Fruit fly (Drosophila melanogaster): ENCODE measurements around the gene CG7920.

CG7920 gene

DNA sequence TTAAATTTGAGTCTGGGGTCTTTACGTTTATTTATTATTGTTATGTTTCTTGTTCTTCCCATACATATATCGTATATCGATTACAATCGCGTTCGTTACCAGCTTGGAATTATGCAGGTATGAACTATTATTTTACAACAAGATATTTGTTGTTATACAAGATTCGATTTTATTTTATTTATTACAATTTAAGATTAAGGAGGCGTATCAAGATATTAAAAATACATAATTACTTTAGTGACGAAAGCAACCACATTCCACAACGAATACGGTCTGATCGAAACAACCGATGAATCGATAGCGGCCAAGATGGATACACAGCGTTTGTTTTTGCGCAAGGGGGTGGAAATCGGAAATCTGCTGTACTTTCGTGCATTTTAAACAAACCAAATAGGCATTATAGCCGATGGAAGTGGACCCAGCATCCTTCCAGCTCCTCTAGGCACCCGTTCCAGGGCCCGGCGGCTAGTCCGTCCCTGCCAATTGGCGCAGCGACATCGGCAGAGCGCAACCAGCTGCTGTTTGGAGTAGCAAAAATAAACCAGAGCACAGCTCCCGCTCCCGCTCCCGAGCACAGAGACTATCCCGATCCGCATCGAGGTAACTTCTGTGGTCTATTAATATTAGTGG, 17.4 kb downstream of the CG7920 start, which contains the start of the genes CG15525 and CG11504 (continued):
- TF ChIP-seq bab2 (GFP tag; optimal IDR thresholded peaks at IDR 0.05) (peak; percentile 37), Camta (GFP tag; optimal IDR thresholded peaks at IDR 0.05) (peak; percentile 53), Drgx (GFP tag; IDR thresholded peaks at IDR 0.05) (no peak), Neu2 (GFP tag; optimal IDR thresholded peaks at IDR 0.05; ENCODE audit: borderline replicate concordance) (no peak), gt (GFP tag; IDR thresholded peaks at IDR 0.05) (no peak), ab (GFP tag; optimal IDR thresholded peaks at IDR 0.05) (no peak), CG33213 (GFP tag; optimal IDR thresholded peaks at IDR 0.05) (no peak), Usf (GFP tag; optimal IDR thresholded peaks at IDR 0.05) (no peak), Ptx1 (GFP tag; IDR thresholded peaks at IDR 0.05) (peak; percentile 85), jigr1 (GFP tag; IDR thresholded peaks at IDR 0.05) (no peak), inv (GFP tag; IDR thresholded peaks at IDR 0.05; ENCODE audit: partially characterized antibody) (peak; percentile 87), CG15514 (GFP tag; optimal IDR thresholded peaks at IDR 0.05) (peak; percentile 57), Sry-δ (GFP tag; optimal IDR thresholded peaks at IDR 0.05) (peak; percentile 74), chinmo (GFP tag; IDR thresholded peaks at IDR 0.05; ENCODE audit: partially characterized antibody) (peak; percentile 85; the same call in 1 of the 4 replicates), ind (GFP tag; optimal IDR thresholded peaks at IDR 0.05) (peak; percentile 67), CG11696 (GFP tag; IDR thresholded peaks at IDR 0.05) (no peak), h (optimal IDR thresholded peaks at IDR 0.05) (no peak), CG2875 (GFP tag; optimal IDR thresholded peaks at IDR 0.05) (no peak), CG16779 (GFP tag; IDR thresholded peaks at IDR 0.05) (no peak), ci (GFP tag; IDR thresholded peaks at IDR 0.05) (0 out of 3 replicates have a peak, but pooled peaks have one; percentile 46), ttk (GFP tag; IDR thresholded peaks at IDR 0.05) (peak; percentile 53; the same call in 1 of the 2 replicates), CG10147 (GFP tag; optimal IDR thresholded peaks at IDR 0.05) (no peak), Tbp (GFP tag; optimal IDR thresholded peaks at IDR 0.05) (no peak), gsb (GFP tag; IDR thresholded peaks at IDR 0.05) (no peak), gcm (GFP tag; optimal IDR thresholded peaks at IDR 0.05) (peak; percentile 26), CG34224 (GFP tag; IDR thresholded peaks at IDR 0.05; ENCODE audit: partially characterized antibody) (peak; percentile 93), CG11093 (GFP tag; IDR thresholded peaks at IDR 0.05) (no peak), scrt (GFP tag; optimal IDR thresholded peaks at IDR 0.05) (no peak), Atf-2 (GFP tag; optimal IDR thresholded peaks at IDR 0.05) (peak; percentile 1), CG11560 (tag; IDR thresholded peaks at IDR 0.05) (peak; percentile 59; the same call in 2 of the 3 replicates), MTF-1 (GFP tag; optimal IDR thresholded peaks at IDR 0.05; ENCODE audit: borderline replicate concordance) (no peak), Lhr (GFP tag; optimal IDR thresholded peaks at IDR 0.05) (no peak), CG33557 (GFP tag; optimal IDR thresholded peaks at IDR 0.05) (no peak), CG2889 (GFP tag; IDR thresholded peaks at IDR 0.05) (no peak), insv (GFP tag; optimal IDR thresholded peaks at IDR 0.05) (peak in 1 of 2 experiments; percentile 7), CG6654 (GFP tag; optimal IDR thresholded peaks at IDR 0.05) (no peak), org-1 (GFP tag; optimal IDR thresholded peaks at IDR 0.05) (no peak), Bgb (GFP tag; IDR thresholded peaks at IDR 0.05; ENCODE audit: partially characterized antibody) (peak; percentile 91), CG14667 (GFP tag; IDR thresholded peaks at IDR 0.05) (peak; percentile 31; the same call in 1 of the 2 replicates), CG15479 (GFP tag; optimal IDR thresholded peaks at IDR 0.05) (peak; percentile 79), Kr (GFP tag; optimal IDR thresholded peaks at IDR 0.05) (no peak), tll (GFP tag; optimal IDR thresholded peaks at IDR 0.05) (no peak), Sin3A (optimal IDR thresholded peaks at IDR 0.05) (peak; percentile 48), mirr (GFP tag; optimal IDR thresholded peaks at IDR 0.05) (no peak), dpn (GFP tag; optimal IDR thresholded peaks at IDR 0.05) (peak; percentile 68 to 75), CG30431 (GFP tag; optimal IDR thresholded peaks at IDR 0.05) (no peak), CG13424 (tag; optimal IDR thresholded peaks at IDR 0.05) (peak; percentile 39), CG31224 (GFP tag; IDR thresholded peaks at IDR 0.05) (no peak), sob (GFP tag; IDR thresholded peaks at IDR 0.05) (peak; percentile 67), dm (GFP tag; optimal IDR thresholded peaks at IDR 0.05) (peak; percentile 15), Mes4 (GFP tag; optimal IDR thresholded peaks at IDR 0.05) (no peak)
